Worm (Caenorhabditis elegans) whole organism, L4 larva: ENCODE results near the gene exc-7.

Experiments used
- F26F4.8 ChIP-seq: fragments of 200-800 bp; sonication (Bioruptor generic); conservative IDR thresholded peaks from 2 replicates; pipeline ENCODE4 v1.3.6; 2022; ENCODE audit warnings: missing genetic modification characterization, missing compliant biosample characterization
- Y5F2A.4 ChIP-seq: fragments of 200-800 bp; sonication (Bioruptor generic); optimal IDR thresholded peaks from 2 replicates; lab custom pipeline; 2018; ENCODE audit warnings: mild to moderate bottlenecking, missing genetic modification characterization, missing compliant biosample characterization
- Y75B8A.6 ChIP-seq: fragments of 200-800 bp; sonication (Bioruptor generic); IDR thresholded peaks from 2 replicates; pipeline ENCODE4 v1.3.6; 2022; ENCODE audit warnings: missing genetic modification reagents, missing genetic modification characterization, missing compliant biosample characterization
- ZK337.2 ChIP-seq: fragments of 200-800 bp; sonication (Bioruptor generic); IDR thresholded peaks from 2 replicates; pipeline ENCODE4 v1.3.6; 2022; ENCODE audit warnings: missing genetic modification reagents, missing genetic modification characterization, missing compliant biosample characterization
- aha-1 ChIP-seq: fragments of 150-350 bp; peaks from one replicate; lab custom pipeline; 2014; ENCODE audit warnings: missing biosample characterization, missing genetic modification characterization
- aly-2 ChIP-seq: sonication (generic microtip); optimal IDR thresholded peaks from 2 replicates; lab custom pipeline; 2018; ENCODE audit warnings: missing biosample characterization, missing genetic modification characterization
- ama-1 ChIP-seq: fragments of 150-350 bp; optimal IDR thresholded peaks from 2 replicates; lab custom pipeline; 2014; ENCODE audit warnings: inconsistent platforms, mixed read lengths
- ceh-20 ChIP-seq: fragments of 200-800 bp; sonication (Bioruptor generic); IDR thresholded peaks from 2 replicates; pipeline ENCODE4 v1.3.6; 2022; ENCODE audit warnings: missing genetic modification reagents, missing genetic modification characterization, missing compliant biosample characterization
- ceh-32 ChIP-seq: sonication (generic microtip); optimal IDR thresholded peaks from 2 replicates; lab custom pipeline; 2016; ENCODE audit warnings: mild to moderate bottlenecking, missing genetic modification characterization, missing compliant biosample characterization; ENCODE audit not compliant: poor library complexity
- ceh-62 ChIP-seq: sonication (generic microtip); optimal IDR thresholded peaks from 2 replicates; lab custom pipeline; 2017; ENCODE audit warnings: missing biosample characterization, missing genetic modification characterization
- ctbp-1 ChIP-seq: fragments of 200-800 bp; sonication (Bioruptor generic); IDR thresholded peaks from 2 replicates; pipeline ENCODE4 v1.3.6; 2022; ENCODE audit warnings: missing genetic modification reagents, missing genetic modification characterization, missing compliant biosample characterization
- daf-16 ChIP-seq, 3 experiments: sonication (generic microtip); optimal IDR thresholded peaks; 2 replicates each; lab custom pipeline; 2016 to 2017; ENCODE audit warnings: missing genetic modification characterization in 3 of 3, missing genetic modification reagents in 3 of 3, mild to moderate bottlenecking in 2 of 3, missing compliant biosample characterization in 2 of 3, missing biosample characterization in 1 of 3, moderate library complexity in 1 of 3
- daf-19 ChIP-seq: fragments of 200-800 bp; sonication (Bioruptor generic); conservative IDR thresholded peaks from 2 replicates; pipeline ENCODE4 v1.3.6; 2022; ENCODE audit warnings: missing genetic modification characterization, missing compliant biosample characterization
- dmd-6 ChIP-seq: fragments of 200-800 bp; sonication (Bioruptor generic); IDR thresholded peaks from 2 replicates; pipeline ENCODE4 v1.3.6; 2022; ENCODE audit warnings: missing genetic modification reagents, missing genetic modification characterization, missing compliant biosample characterization
- dmd-8 ChIP-seq: fragments of 200-800 bp; sonication (Bioruptor generic); IDR thresholded peaks from 2 replicates; pipeline ENCODE4 v1.3.6; 2022; ENCODE audit warnings: missing genetic modification characterization, missing compliant biosample characterization
- dpl-1 ChIP-seq: fragments of 150-350 bp; optimal IDR thresholded peaks from 2 replicates; lab custom pipeline; 2014; ENCODE audit warnings: missing biosample characterization, missing genetic modification reagents, missing genetic modification characterization
- egl-43 ChIP-seq: fragments of 200-800 bp; sonication (Bioruptor generic); IDR thresholded peaks from 2 replicates; pipeline ENCODE4 v1.3.6; 2022; ENCODE audit warnings: missing genetic modification reagents, missing genetic modification characterization, missing compliant biosample characterization
- fos-1 ChIP-seq: fragments of 150-350 bp; optimal IDR thresholded peaks from 2 replicates; lab custom pipeline; 2014; ENCODE audit warnings: missing biosample characterization, missing genetic modification characterization
- gei-8 ChIP-seq: fragments of 200-800 bp; sonication (Bioruptor generic); optimal IDR thresholded peaks from 2 replicates; lab custom pipeline; 2018; ENCODE audit warnings: mild to moderate bottlenecking, missing genetic modification characterization, missing compliant biosample characterization
- hlh-11 ChIP-seq: fragments of 200-800 bp; sonication (Bioruptor generic); optimal IDR thresholded peaks from 2 replicates; lab custom pipeline; 2018; ENCODE audit warnings: mild to moderate bottlenecking, missing genetic modification characterization, missing compliant biosample characterization
- hlh-30 ChIP-seq: sonication (generic microtip); optimal IDR thresholded peaks from 2 replicates; lab custom pipeline; 2017; ENCODE audit warnings: antibody characterized with exemption, mild to moderate bottlenecking, missing genetic modification characterization, missing compliant biosample characterization; ENCODE audit not compliant: insufficient read depth
- jun-1 ChIP-seq: fragments of 150-350 bp; optimal IDR thresholded peaks from 2 replicates; lab custom pipeline; 2014; ENCODE audit warnings: missing biosample characterization, missing genetic modification reagents, missing genetic modification characterization
- lin-1 ChIP-seq: fragments of 200-800 bp; sonication (Bioruptor generic); IDR thresholded peaks from 2 replicates; pipeline ENCODE4 v1.3.6; 2022; ENCODE audit warnings: missing genetic modification reagents, missing genetic modification characterization, missing compliant biosample characterization
- lin-13 ChIP-seq: fragments of 150-350 bp; optimal IDR thresholded peaks from 2 replicates; lab custom pipeline; 2014; ENCODE audit warnings: missing biosample characterization, missing genetic modification reagents, missing genetic modification characterization
- lin-15B ChIP-seq: fragments of 150-350 bp; sonication (generic microtip); optimal IDR thresholded peaks from 3 replicates; lab custom pipeline; 2014; ENCODE audit warnings: missing biosample characterization, missing genetic modification characterization
- lin-29 ChIP-seq: fragments of 200-800 bp; sonication (Bioruptor generic); IDR thresholded peaks from 2 replicates; pipeline ENCODE4 v1.3.6; 2022; ENCODE audit warnings: missing genetic modification reagents, missing genetic modification characterization, missing compliant biosample characterization
- lin-38 ChIP-seq: fragments of 200-800 bp; sonication (Bioruptor generic); IDR thresholded peaks from 2 replicates; pipeline ENCODE4 v1.3.6; 2022; ENCODE audit warnings: missing genetic modification reagents, missing genetic modification characterization, missing compliant biosample characterization
- lsy-2 ChIP-seq, 2 experiments: fragments of 150-350 bp in 1 of 2; sonication (generic microtip) in 1 of 2; optimal IDR thresholded peaks; 2 replicates each; lab custom pipeline; 2014 to 2017; ENCODE audit warnings: missing biosample characterization in 2 of 2, missing genetic modification characterization in 2 of 2
- madf-5 ChIP-seq, 2 experiments: fragments of 200-800 bp; sonication (Bioruptor generic); IDR thresholded peaks; 2 replicates each; pipeline ENCODE4 v1.3.6; 2022; ENCODE audit warnings: missing compliant biosample characterization in 2 of 2, missing genetic modification characterization in 2 of 2
- mdl-1 ChIP-seq, 2 experiments: fragments of 150-350 bp in 1 of 2; sonication (generic microtip) in 1 of 2; optimal IDR thresholded peaks; 2 replicates each; lab custom pipeline; 2014 to 2017; ENCODE audit warnings: missing biosample characterization in 2 of 2, missing genetic modification characterization in 2 of 2
- mdt-29 ChIP-seq: fragments of 200-800 bp; sonication (Bioruptor generic); IDR thresholded peaks from 2 replicates; pipeline ENCODE4 v1.3.6; 2022; ENCODE audit warnings: missing genetic modification reagents, missing genetic modification characterization, missing compliant biosample characterization
- mxl-2 ChIP-seq: fragments of 200-800 bp; sonication (Bioruptor generic); conservative IDR thresholded peaks from 2 replicates; pipeline ENCODE4 v1.3.6; 2022; ENCODE audit warnings: missing genetic modification reagents, missing genetic modification characterization, missing compliant biosample characterization
- mxl-3 ChIP-seq: fragments of 200-800 bp; sonication (Bioruptor generic); optimal IDR thresholded peaks from 2 replicates; lab custom pipeline; 2018; ENCODE audit warnings: mild to moderate bottlenecking, missing genetic modification characterization, missing compliant biosample characterization
- nhr-10 ChIP-seq: fragments of 150-350 bp; optimal IDR thresholded peaks from 2 replicates; lab custom pipeline; 2014; ENCODE audit warnings: missing biosample characterization, missing genetic modification characterization
- nhr-102 ChIP-seq: sonication (generic microtip); optimal IDR thresholded peaks from 2 replicates; lab custom pipeline; 2016; ENCODE audit warnings: mild to moderate bottlenecking, missing genetic modification characterization, moderate library complexity, missing compliant biosample characterization
- nhr-111 ChIP-seq: fragments of 200-800 bp; sonication (Bioruptor generic); optimal IDR thresholded peaks from 2 replicates; lab custom pipeline; 2018; ENCODE audit warnings: mild to moderate bottlenecking, missing genetic modification characterization, missing compliant biosample characterization
- nhr-28 ChIP-seq: fragments of 150-350 bp; optimal IDR thresholded peaks from 2 replicates; lab custom pipeline; 2014; ENCODE audit warnings: missing biosample characterization, missing genetic modification characterization
- nhr-41 ChIP-seq: fragments of 200-800 bp; sonication (Bioruptor generic); IDR thresholded peaks from 2 replicates; pipeline ENCODE4 v1.3.6; 2022; ENCODE audit warnings: missing genetic modification reagents, missing genetic modification characterization, missing compliant biosample characterization
- nhr-48 ChIP-seq: sonication (generic microtip); optimal IDR thresholded peaks from 2 replicates; lab custom pipeline; 2016; ENCODE audit warnings: mild to moderate bottlenecking, missing genetic modification characterization, missing compliant biosample characterization
- nhr-6 ChIP-seq: fragments of 150-350 bp; optimal IDR thresholded peaks from 2 replicates; lab custom pipeline; 2014; ENCODE audit warnings: missing biosample characterization, missing genetic modification characterization
- pqm-1 ChIP-seq: sonication (generic microtip); optimal IDR thresholded peaks from 2 replicates; lab custom pipeline; 2017; ENCODE audit warnings: missing biosample characterization, missing genetic modification characterization
- rbr-2 ChIP-seq: sonication (generic microtip); optimal IDR thresholded peaks from 2 replicates; lab custom pipeline; 2016; ENCODE audit warnings: missing genotype, missing genetic modification characterization, missing compliant biosample characterization
- saeg-2 ChIP-seq: fragments of 200-800 bp; sonication (Bioruptor generic); IDR thresholded peaks from 2 replicates; pipeline ENCODE4 v1.3.6; 2022; ENCODE audit warnings: missing genetic modification reagents, missing genetic modification characterization, missing compliant biosample characterization
- spr-1 ChIP-seq: sonication (generic microtip); optimal IDR thresholded peaks from 2 replicates; lab custom pipeline; 2016; ENCODE audit warnings: mild to moderate bottlenecking, missing genetic modification characterization, missing compliant biosample characterization
- tag-97 ChIP-seq: fragments of 200-800 bp; sonication (Bioruptor generic); IDR thresholded peaks from 2 replicates; pipeline ENCODE4 v1.3.6; 2022; ENCODE audit warnings: missing genetic modification characterization, missing compliant biosample characterization
- tra-1 ChIP-seq: fragments of 200-800 bp; sonication (Bioruptor generic); IDR thresholded peaks from 2 replicates; pipeline ENCODE4 v1.3.6; 2022; ENCODE audit warnings: missing genetic modification reagents, missing genetic modification characterization, missing compliant biosample characterization
- unc-62 ChIP-seq, 3 experiments: fragments of 150-350 bp in 1 of 3; sonication (generic microtip); optimal IDR thresholded peaks in 2 of 3; peaks in 1 of 3; 1 replicate in 1 of 3; 2 replicates in 2 of 3; lab custom pipeline; 2014 to 2017; ENCODE audit warnings: missing biosample characterization in 3 of 3, missing genetic modification characterization in 3 of 3, missing genetic modification reagents in 3 of 3, missing genotype in 1 of 3
- vab-7 ChIP-seq: fragments of 200-800 bp; sonication (Bioruptor generic); IDR thresholded peaks from 2 replicates; pipeline ENCODE4 v1.3.6; 2022; ENCODE audit warnings: missing genetic modification reagents, missing genetic modification characterization, missing compliant biosample characterization
- zfp-3 ChIP-seq: fragments of 200-800 bp; sonication (Bioruptor generic); conservative IDR thresholded peaks from 2 replicates; pipeline ENCODE4 v1.3.6; 2022; ENCODE audit warnings: missing genetic modification reagents, missing genetic modification characterization, missing compliant biosample characterization
- zip-2 ChIP-seq: fragments of 150-350 bp; optimal IDR thresholded peaks from 2 replicates; lab custom pipeline; 2014; ENCODE audit warnings: missing biosample characterization, missing genetic modification characterization
- ztf-7 ChIP-seq: fragments of 150-350 bp; optimal IDR thresholded peaks from 2 replicates; lab custom pipeline; 2014; ENCODE audit warnings: missing biosample characterization, missing genetic modification characterization

Gene exc-7

DNA sequence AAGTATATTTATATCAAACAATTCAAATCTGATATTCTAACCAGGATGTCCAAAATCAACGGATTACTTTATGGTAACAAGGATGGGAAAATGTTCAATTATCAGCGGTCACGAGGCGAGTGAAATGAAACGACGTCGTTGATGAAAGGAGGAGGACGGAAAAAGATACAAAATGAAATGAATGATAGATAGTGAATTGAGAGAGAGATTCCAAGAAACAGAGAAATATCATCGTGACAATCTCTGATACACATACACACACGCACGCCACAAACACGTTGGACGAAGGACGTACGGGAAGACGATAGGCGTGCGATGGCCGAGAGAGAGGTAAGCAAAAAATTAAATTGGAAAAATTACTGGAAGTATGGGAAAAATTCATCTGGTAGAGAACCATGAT, 25.3 kb downstream of the exc-7 start:
- TF ChIP-seq Y75B8A.6 (GFP tag; lab: Robert Waterston, UW): no peak
- peak; percentile 95 for TF ChIP-seq aha-1 (tag; lab: Kevin White, UChicago)
- no peak for TF ChIP-seq lin-29 (GFP tag; lab: Robert Waterston, UW)
- no peak for TF ChIP-seq mdt-29 (GFP tag; lab: Robert Waterston, UW)
- peak; percentile 8 for TF ChIP-seq dpl-1 (GFP tag; lab: Kevin White, UChicago)
- peak; percentile 20; the same call in 1 of the 2 replicates for TF ChIP-seq lin-38 (GFP tag; lab: Robert Waterston, UW)
- 0 out of 2 replicates have a peak, but pooled peaks have one; percentile 53 for TF ChIP-seq dmd-8 (GFP tag; lab: Robert Waterston, UW)
- no peak for TF ChIP-seq madf-5 (GFP tag; IDR thresholded peaks at IDR 0.05; lab: Robert Waterston, UW)
- peak; percentile 100 for TF ChIP-seq mxl-3 (GFP tag; lab: Kevin White, UChicago)
- no peak for TF ChIP-seq spr-1 (tag; lab: Kevin White, UChicago)
- 0 out of 2 replicates have a peak, but pooled peaks have one; percentile 10 for TF ChIP-seq tra-1 (GFP tag; lab: Robert Waterston, UW)
- TF ChIP-seq Y5F2A.4: no peak
- peak; percentile 35 for TF ChIP-seq lin-13 (GFP tag; lab: Kevin White, UChicago)
- peak; percentile 49 for TF ChIP-seq nhr-102 (tag; lab: Kevin White, UChicago)
- no peak for TF ChIP-seq zip-2
- TF ChIP-seq daf-16 (GFP tag; optimal IDR thresholded peaks at IDR 0.05; lab: Kevin White, UChicago): no peak
- TF ChIP-seq daf-16 (tag; optimal IDR thresholded peaks at IDR 0.05; lab: Kevin White, UChicago): peak; percentile 82
- TF ChIP-seq tag-97: no peak
- peak; percentile 91 for TF ChIP-seq hlh-30 (tag; lab: Kevin White, UChicago)
- TF ChIP-seq lin-15B (tag; lab: Kevin White, UChicago): no peak
- no peak for TF ChIP-seq ceh-32 (tag; lab: Kevin White, UChicago)
- TF ChIP-seq nhr-48 (tag; lab: Kevin White, UChicago): peak; percentile 90
- no peak for TF ChIP-seq vab-7 (GFP tag; lab: Robert Waterston, UW)
- TF ChIP-seq mxl-2 (GFP tag; lab: Robert Waterston, UW): no peak
- no peak for TF ChIP-seq ztf-7 (tag; lab: Kevin White, UChicago)
- TF ChIP-seq ama-1 (lab: Kevin White, UChicago): no peak
- TF ChIP-seq unc-62 (GFP tag; optimal IDR thresholded peaks at IDR 0.05 in 1 of 2; lab: Kevin White, UChicago): peak in 1 of 2 experiments; percentile 100
- no peak for TF ChIP-seq unc-62 (tag; optimal IDR thresholded peaks at IDR 0.05; lab: Kevin White, UChicago)
- peak; percentile 58 for TF ChIP-seq nhr-6 (tag; lab: Kevin White, UChicago)
- TF ChIP-seq aly-2 (tag; lab: Kevin White, UChicago): no peak
- TF ChIP-seq lsy-2 (tag; optimal IDR thresholded peaks at IDR 0.05; lab: Kevin White, UChicago): peak in 1 of 2 experiments; percentile 60
- no peak for TF ChIP-seq ceh-62 (tag; lab: Kevin White, UChicago)
- no peak for TF ChIP-seq daf-19 (GFP tag; lab: Robert Waterston, UW)
- no peak for TF ChIP-seq nhr-41 (GFP tag; lab: Robert Waterston, UW)
- no peak for TF ChIP-seq egl-43
- TF ChIP-seq pqm-1 (tag; lab: Kevin White, UChicago): peak; percentile 28
- peak; percentile 50 to 96 for TF ChIP-seq mdl-1 (tag; optimal IDR thresholded peaks at IDR 0.05; lab: Kevin White, UChicago)
- TF ChIP-seq zfp-3: no peak
- peak; percentile 29 for TF ChIP-seq rbr-2
- peak; percentile 94 for TF ChIP-seq dmd-6 (GFP tag; lab: Robert Waterston, UW)
- TF ChIP-seq jun-1 (tag; lab: Kevin White, UChicago): no peak
- TF ChIP-seq saeg-2: 0 out of 2 replicates have a peak, but pooled peaks have one; percentile 18
- peak; percentile 88 for TF ChIP-seq hlh-11 (tag; lab: Kevin White, UChicago)
- TF ChIP-seq nhr-10 (tag; lab: Kevin White, UChicago): peak; percentile 74
- TF ChIP-seq gei-8 (GFP tag; lab: Kevin White, UChicago): no peak
- TF ChIP-seq nhr-111 (GFP tag; lab: Kevin White, UChicago): no peak
- no peak for TF ChIP-seq F26F4.8 (GFP tag; lab: Robert Waterston, UW)
- TF ChIP-seq ctbp-1 (GFP tag; lab: Robert Waterston, UW): no peak
- 0 out of 2 replicates have a peak, but pooled peaks have one; percentile 47 for TF ChIP-seq ceh-20 (GFP tag; lab: Robert Waterston, UW)
- TF ChIP-seq lin-1 (GFP tag; lab: Robert Waterston, UW): peak; percentile 56
- TF ChIP-seq ZK337.2 (GFP tag; lab: Robert Waterston, UW): no peak
- TF ChIP-seq nhr-28: peak; percentile 91
- no peak for TF ChIP-seq fos-1 (tag; lab: Kevin White, UChicago)
